Worm (Caenorhabditis elegans) whole organism, midembryonic: ENCODE data around the gene Y75B8A.24.

ENCODE experiments used
- T22C8.4 ChIP-seq: fragments of 200-800 bp; sonication (Bioruptor generic); IDR thresholded peaks from 2 replicates; pipeline ENCODE4 v1.3.6; 2022; ENCODE audit warnings: missing genetic modification characterization, missing compliant biosample characterization
- flt-1 ChIP-seq: fragments of 200-800 bp; sonication (Bioruptor generic); IDR thresholded peaks from 2 replicates; pipeline ENCODE4 v1.3.6; 2022; ENCODE audit warnings: missing genetic modification characterization, missing compliant biosample characterization
- med-1 ChIP-seq: sonication (generic microtip); optimal IDR thresholded peaks from 2 replicates; lab custom pipeline; 2017; ENCODE audit warnings: missing genetic modification characterization, mild to moderate bottlenecking, missing compliant biosample characterization, antibody characterized with exemption, missing genetic modification reagents; ENCODE audit not compliant: insufficient read depth
- ref-1 ChIP-seq: fragments of 200-800 bp; sonication (Bioruptor generic); conservative IDR thresholded peaks from 2 replicates; pipeline ENCODE4 v1.3.6; 2022; ENCODE audit warnings: missing genetic modification reagents, missing genetic modification characterization, missing compliant biosample characterization
- ztf-29 ChIP-seq: fragments of 200-800 bp; sonication (Bioruptor generic); IDR thresholded peaks from 2 replicates; pipeline ENCODE4 v1.3.6; 2022; ENCODE audit warnings: missing genetic modification reagents, missing genetic modification characterization, missing compliant biosample characterization

ce11 chrIII:12253342-12253741, 20.2 kb downstream of the Y75B8A.24 start:
- TF ChIP-seq med-1, result no peak
- no peak for TF ChIP-seq ref-1 (GFP tag; lab: Robert Waterston, UW)
- TF ChIP-seq ztf-29, result no peak
- TF ChIP-seq flt-1 (GFP tag; lab: Robert Waterston, UW), result no peak
- TF ChIP-seq T22C8.4 (GFP tag; lab: Robert Waterston, UW), result no peak
